Fruit fly (Drosophila melanogaster): Measurements from ENCODE around the gene CG15547.

CG15547 gene

dm6 chr3R:30876136-30876683, 7.1 kb downstream of the CG15547 start, which contains the start of gene CG15546:
Gene CG15546, minus strand, starts transcription at chr3R:30876186.
- TF ChIP-seq EcR (GFP tag; optimal IDR thresholded peaks at IDR 0.05) (no peak), pan (optimal IDR thresholded peaks at IDR 0.05) (no peak), Dll (optimal IDR thresholded peaks at IDR 0.05) (no peak), CG8478 (optimal IDR thresholded peaks at IDR 0.05) (no peak), psq (optimal IDR thresholded peaks at IDR 0.05) (no peak), usp (GFP tag; optimal IDR thresholded peaks at IDR 0.05) (no peak)

- TF ChIP-seq Dll (optimal IDR thresholded peaks at IDR 0.05) (no peak), psq (optimal IDR thresholded peaks at IDR 0.05) (no peak), usp (GFP tag; optimal IDR thresholded peaks at IDR 0.05) (no peak), CG8478 (optimal IDR thresholded peaks at IDR 0.05) (no peak), EcR (GFP tag; optimal IDR thresholded peaks at IDR 0.05) (no peak), pan (optimal IDR thresholded peaks at IDR 0.05) (no peak)
These were observed 8.6 kb downstream of the CG15547 start for dm6 chr3R:30874679-30875078.

- TF ChIP-seq Dll (optimal IDR thresholded peaks at IDR 0.05) (no peak), pan (optimal IDR thresholded peaks at IDR 0.05) (no peak)
These were observed 10.8 kb downstream of the CG15547 start, which contains the start of gene CG15545 for dm6 chr3R:30872301-30873044. Gene CG15545, minus strand, starts transcription at chr3R:30872351.

- TF ChIP-seq CG8478 (optimal IDR thresholded peaks at IDR 0.05), result no peak
- TF ChIP-seq usp (GFP tag; optimal IDR thresholded peaks at IDR 0.05), result no peak
- TF ChIP-seq Dll (optimal IDR thresholded peaks at IDR 0.05), result no peak
- no peak for TF ChIP-seq psq (optimal IDR thresholded peaks at IDR 0.05)
These were observed 12.9 kb downstream of the CG15547 start for dm6 chr3R:30870317-30870878.

dm6 chr3R:30867232-30867631, 16.1 kb downstream of the CG15547 start, which contains the start of gene Cpr100A:
Gene Cpr100A, plus strand, starts transcription at chr3R:30867521.
- TF ChIP-seq psq (optimal IDR thresholded peaks at IDR 0.05) (no peak), pan (optimal IDR thresholded peaks at IDR 0.05) (no peak), CG8478 (optimal IDR thresholded peaks at IDR 0.05) (no peak), Dll (optimal IDR thresholded peaks at IDR 0.05) (no peak), usp (GFP tag; optimal IDR thresholded peaks at IDR 0.05) (no peak), EcR (GFP tag; optimal IDR thresholded peaks at IDR 0.05) (no peak)

- TF ChIP-seq Dll (optimal IDR thresholded peaks at IDR 0.05), result no peak
- TF ChIP-seq pan (optimal IDR thresholded peaks at IDR 0.05), result no peak
- no peak for TF ChIP-seq usp (GFP tag; optimal IDR thresholded peaks at IDR 0.05)
These were observed 17.4 kb downstream of the CG15547 start for dm6 chr3R:30865883-30866282.

- TF ChIP-seq EcR (GFP tag; optimal IDR thresholded peaks at IDR 0.05) (no peak), Dll (optimal IDR thresholded peaks at IDR 0.05) (no peak), CG8478 (optimal IDR thresholded peaks at IDR 0.05) (no peak), psq (optimal IDR thresholded peaks at IDR 0.05) (no peak), pan (optimal IDR thresholded peaks at IDR 0.05) (no peak), usp (GFP tag; optimal IDR thresholded peaks at IDR 0.05) (no peak)
These were observed 17.9 kb downstream of the CG15547 start for dm6 chr3R:30865365-30865770.

dm6 chr3R:30864465-30864864, 18.8 kb downstream of the CG15547 start:
- TF ChIP-seq usp (GFP tag; optimal IDR thresholded peaks at IDR 0.05) (no peak), Dll (optimal IDR thresholded peaks at IDR 0.05) (no peak), EcR (GFP tag; optimal IDR thresholded peaks at IDR 0.05) (no peak), CG8478 (optimal IDR thresholded peaks at IDR 0.05) (no peak), psq (optimal IDR thresholded peaks at IDR 0.05) (no peak), pan (optimal IDR thresholded peaks at IDR 0.05) (no peak)

dm6 chr3R:30863971-30864370, 19.3 kb downstream of the CG15547 start:
- TF ChIP-seq EcR (GFP tag; optimal IDR thresholded peaks at IDR 0.05) (no peak), pan (optimal IDR thresholded peaks at IDR 0.05) (no peak), CG8478 (optimal IDR thresholded peaks at IDR 0.05) (no peak)

dm6 chr3R:30862471-30862870, 20.8 kb downstream of the CG15547 start:
- TF ChIP-seq Dll (optimal IDR thresholded peaks at IDR 0.05), result no peak
- TF ChIP-seq pan (optimal IDR thresholded peaks at IDR 0.05), result no peak
- no peak for TF ChIP-seq usp (GFP tag; optimal IDR thresholded peaks at IDR 0.05)
- no peak for TF ChIP-seq CG8478 (optimal IDR thresholded peaks at IDR 0.05)
- no peak for TF ChIP-seq psq (optimal IDR thresholded peaks at IDR 0.05)
- no peak for TF ChIP-seq EcR (GFP tag; optimal IDR thresholded peaks at IDR 0.05)

dm6 chr3R:30860561-30860928, 22.8 kb downstream of the CG15547 start:
- TF ChIP-seq psq (optimal IDR thresholded peaks at IDR 0.05), result no peak
- TF ChIP-seq EcR (GFP tag; optimal IDR thresholded peaks at IDR 0.05), result no peak
- no peak for TF ChIP-seq CG8478 (optimal IDR thresholded peaks at IDR 0.05)
- no peak for TF ChIP-seq Dll (optimal IDR thresholded peaks at IDR 0.05)
- no peak for TF ChIP-seq pan (optimal IDR thresholded peaks at IDR 0.05)

- no peak for TF ChIP-seq usp (GFP tag; optimal IDR thresholded peaks at IDR 0.05)
- no peak for TF ChIP-seq Dll (optimal IDR thresholded peaks at IDR 0.05)
- TF ChIP-seq CG8478 (optimal IDR thresholded peaks at IDR 0.05), result no peak
- no peak for TF ChIP-seq pan (optimal IDR thresholded peaks at IDR 0.05)
- no peak for TF ChIP-seq psq (optimal IDR thresholded peaks at IDR 0.05)
- TF ChIP-seq EcR (GFP tag; optimal IDR thresholded peaks at IDR 0.05), result no peak
These were observed 23.3 kb downstream of the CG15547 start for dm6 chr3R:30859901-30860560.

Data from whole organism.